Fruit fly (Drosophila melanogaster) whole organism, embryonic: ENCODE measurements around the gene CG45218.
A peak's percentile ranks its signal among the peaks of the same experiment; 100 is the strongest.

Source experiments
- Atf6 ChIP-seq: fragments of 200-800 bp; sonication (Bioruptor generic); IDR thresholded peaks from 2 replicates; pipeline ENCODE4 v1.3.6; 2022; ENCODE audit warnings: missing biosample characterization, missing genetic modification characterization
- CG10543 ChIP-seq: fragments of 200-800 bp; sonication (Bioruptor generic); optimal IDR thresholded peaks from 3 replicates; lab custom pipeline; 2017; ENCODE audit warnings: missing biosample characterization, mild to moderate bottlenecking, missing genetic modification characterization, moderate library complexity
- CG11456 ChIP-seq: fragments of 200-800 bp; sonication (Bioruptor generic); IDR thresholded peaks from 3 replicates; pipeline ENCODE4 v1.3.6; 2022; ENCODE audit warnings: missing biosample characterization, missing genetic modification characterization
- CG12659 ChIP-seq: fragments of 200-800 bp; sonication (Bioruptor generic); optimal IDR thresholded peaks from 3 replicates; lab custom pipeline; 2017; ENCODE audit warnings: mild to moderate bottlenecking, missing biosample characterization, missing genetic modification reagents, missing genetic modification characterization
- CG13624 ChIP-seq: fragments of 200-800 bp; sonication (Bioruptor generic); optimal IDR thresholded peaks from 2 replicates; lab custom pipeline; 2016; ENCODE audit warnings: missing biosample characterization, missing genetic modification characterization
- CG15514 ChIP-seq: fragments of 200-800 bp; sonication (Bioruptor generic); optimal IDR thresholded peaks from 3 replicates; lab custom pipeline; 2017; ENCODE audit warnings: missing biosample characterization, missing genetic modification characterization, mild to moderate bottlenecking, moderate library complexity, missing genetic modification reagents
- CG1603 ChIP-seq: fragments of 200-800 bp; sonication (Bioruptor generic); optimal IDR thresholded peaks from 2 replicates; lab custom pipeline; 2019; ENCODE audit warnings: missing biosample characterization, mild to moderate bottlenecking, missing genetic modification characterization, moderate library complexity
- CG1792 ChIP-seq: fragments of 200-800 bp; sonication (Bioruptor generic); optimal IDR thresholded peaks from 2 replicates; lab custom pipeline; 2016; ENCODE audit warnings: missing biosample characterization, missing genetic modification characterization
- CG18011 ChIP-seq: fragments of 200-800 bp; sonication (Bioruptor generic); optimal IDR thresholded peaks from 2 replicates; lab custom pipeline; 2017; ENCODE audit warnings: missing biosample characterization, missing genetic modification characterization, mild to moderate bottlenecking, moderate library complexity, missing genotype
- CG2116 ChIP-seq: fragments of 200-800 bp; sonication (Bioruptor generic); optimal IDR thresholded peaks from 3 replicates; lab custom pipeline; 2018; ENCODE audit warnings: missing biosample characterization, mild to moderate bottlenecking, missing genetic modification characterization
- CG2120 ChIP-seq: fragments of 200-800 bp; sonication (Bioruptor generic); optimal IDR thresholded peaks from 3 replicates; lab custom pipeline; 2016; ENCODE audit warnings: missing biosample characterization, missing genetic modification characterization
- CG2712 ChIP-seq: fragments of 200-800 bp; optimal IDR thresholded peaks from 3 replicates; lab custom pipeline; 2019; ENCODE audit warnings: missing biosample characterization, mild to moderate bottlenecking, missing genetic modification characterization, moderate library complexity
- CG3065 ChIP-seq: fragments of 200-800 bp; sonication (Bioruptor generic); optimal IDR thresholded peaks from 2 replicates; lab custom pipeline; 2016; ENCODE audit warnings: missing biosample characterization, missing genetic modification characterization
- CG33213 ChIP-seq: fragments of 200-800 bp; sonication (Bioruptor generic); optimal IDR thresholded peaks from 3 replicates; lab custom pipeline; 2016; ENCODE audit warnings: missing biosample characterization, missing genetic modification characterization
- CG34376 ChIP-seq: fragments of 200-800 bp; sonication (Bioruptor generic); optimal IDR thresholded peaks from 2 replicates; lab custom pipeline; 2018; ENCODE audit warnings: missing biosample characterization, mild to moderate bottlenecking, missing genetic modification characterization
- CG4282 ChIP-seq: fragments of 200-800 bp; sonication (Bioruptor generic); optimal IDR thresholded peaks from 2 replicates; lab custom pipeline; 2016; ENCODE audit warnings: missing biosample characterization, missing genetic modification characterization
- CG7745 ChIP-seq: fragments of 200-800 bp; sonication (Bioruptor generic); optimal IDR thresholded peaks from 2 replicates; lab custom pipeline; 2018; ENCODE audit warnings: missing biosample characterization, mild to moderate bottlenecking, missing genetic modification characterization, moderate library complexity
- CG7786 ChIP-seq: fragments of 200-800 bp; sonication (Bioruptor generic); optimal IDR thresholded peaks from 2 replicates; lab custom pipeline; 2016; ENCODE audit warnings: missing biosample characterization, missing genetic modification characterization
- CG8290 ChIP-seq, 3 experiments: fragments of 200-800 bp; sonication (Bioruptor generic); optimal IDR thresholded peaks; 2 replicates each; lab custom pipeline; 2016 to 2019; ENCODE audit warnings: missing biosample characterization in 3 of 3, missing genetic modification characterization in 3 of 3, mild to moderate bottlenecking in 2 of 3, moderate library complexity in 1 of 3
- CG8944 ChIP-seq: fragments of 200-800 bp; sonication (Bioruptor generic); optimal IDR thresholded peaks from 3 replicates; lab custom pipeline; 2016; ENCODE audit warnings: missing biosample characterization, missing genetic modification characterization
- CG9609 ChIP-seq: fragments of 200-800 bp; sonication (Bioruptor generic); optimal IDR thresholded peaks from 3 replicates; lab custom pipeline; 2016; ENCODE audit warnings: missing biosample characterization, missing genetic modification characterization
- CoRest ChIP-seq: fragments of 200-800 bp; sonication (Bioruptor generic); optimal IDR thresholded peaks from 3 replicates; lab custom pipeline; 2018; ENCODE audit warnings: missing biosample characterization, mild to moderate bottlenecking, missing genetic modification characterization, moderate library complexity
- D ChIP-seq, 2 experiments: fragments of 200-800 bp in 1 of 2; fragments of >200 bp in 1 of 2; sonication (Bioruptor generic) in 1 of 2; optimal IDR thresholded peaks; 2 replicates in 1 of 2; 3 replicates in 1 of 2; lab custom pipeline; 2017; ENCODE audit warnings: mild to moderate bottlenecking in 1 of 2, missing biosample characterization in 1 of 2, missing genetic modification characterization in 1 of 2, missing genetic modification reagents in 1 of 2
- Dbx ChIP-seq: fragments of 200-800 bp; sonication (Bioruptor generic); IDR thresholded peaks from 3 replicates; pipeline ENCODE4 v1.3.6; 2022; ENCODE audit warnings: missing biosample characterization, missing genetic modification characterization
- Dp ChIP-seq: fragments of 200-800 bp; sonication (Bioruptor generic); optimal IDR thresholded peaks from 2 replicates; lab custom pipeline; 2018; ENCODE audit warnings: missing biosample characterization, mild to moderate bottlenecking, missing genetic modification characterization, moderate library complexity
- E2f1 ChIP-seq: fragments of 200-800 bp; sonication (Bioruptor generic); IDR thresholded peaks from 2 replicates; pipeline ENCODE4 v1.3.6; 2022; ENCODE audit warnings: missing biosample characterization, missing genetic modification characterization
- HHEX ChIP-seq: fragments of 200-800 bp; sonication (Bioruptor generic); optimal IDR thresholded peaks from 3 replicates; lab custom pipeline; 2017; ENCODE audit warnings: missing biosample characterization, mild to moderate bottlenecking, missing genetic modification characterization, missing genetic modification reagents
- Hand ChIP-seq: fragments of 200-800 bp; sonication (Bioruptor generic); optimal IDR thresholded peaks from 2 replicates; lab custom pipeline; 2017; ENCODE audit warnings: mild to moderate bottlenecking, missing biosample characterization, missing genetic modification reagents, missing genetic modification characterization
- Hr78 ChIP-seq, 2 experiments: fragments of 200-800 bp in 1 of 2; fragments of >200 bp in 1 of 2; sonication (Bioruptor generic) in 1 of 2; optimal IDR thresholded peaks; 2 replicates each; lab custom pipeline; 2017 to 2019; ENCODE audit warnings: missing biosample characterization in 2 of 2, missing genetic modification characterization in 2 of 2, mild to moderate bottlenecking in 1 of 2, moderate library complexity in 1 of 2
- Lhr ChIP-seq: fragments of 200-800 bp; sonication (Bioruptor generic); optimal IDR thresholded peaks from 3 replicates; lab custom pipeline; 2017; ENCODE audit warnings: mild to moderate bottlenecking, missing biosample characterization, missing genetic modification reagents, missing genetic modification characterization
- Med ChIP-seq: fragments of 200-800 bp; sonication (Bioruptor generic); peaks from one replicate; lab custom pipeline; 2016; ENCODE audit warnings: missing biosample characterization, missing genetic modification characterization, mild to moderate bottlenecking, inconsistent platforms, moderate library complexity
- NK7.1 ChIP-seq: fragments of 200-800 bp; sonication (Bioruptor generic); optimal IDR thresholded peaks from 3 replicates; lab custom pipeline; 2016; ENCODE audit warnings: missing biosample characterization, missing genetic modification characterization
- Sry-δ ChIP-seq: fragments of 200-800 bp; sonication (Bioruptor generic); optimal IDR thresholded peaks from 2 replicates; lab custom pipeline; 2016; ENCODE audit warnings: missing biosample characterization, missing genetic modification characterization
- eve ChIP-seq, 2 experiments: fragments of >200 bp; optimal IDR thresholded peaks; 2 replicates each; lab custom pipeline; 2017; ENCODE audit warnings: missing biosample characterization in 2 of 2, missing genetic modification characterization in 2 of 2
- exex ChIP-seq: fragments of 200-800 bp; sonication (Bioruptor generic); optimal IDR thresholded peaks from 4 replicates; lab custom pipeline; 2018; ENCODE audit warnings: missing biosample characterization, mild to moderate bottlenecking, missing genetic modification characterization, moderate library complexity
- gfzf ChIP-seq: fragments of 200-800 bp; sonication (Bioruptor generic); optimal IDR thresholded peaks from 2 replicates; lab custom pipeline; 2016; ENCODE audit warnings: missing biosample characterization, mild to moderate bottlenecking, missing genetic modification characterization, moderate library complexity
- hbn ChIP-seq: fragments of 200-800 bp; sonication (Bioruptor generic); IDR thresholded peaks from 2 replicates; pipeline ENCODE4 v1.3.6; 2022; ENCODE audit warnings: missing biosample characterization, missing genetic modification characterization; ENCODE audit not compliant: partially characterized antibody
- mam ChIP-seq: fragments of 200-800 bp; sonication (Bioruptor generic); optimal IDR thresholded peaks from 3 replicates; lab custom pipeline; 2016; ENCODE audit warnings: missing biosample characterization, missing genetic modification characterization
- mirr ChIP-seq: fragments of 200-800 bp; sonication (Bioruptor generic); optimal IDR thresholded peaks from 3 replicates; lab custom pipeline; 2018; ENCODE audit warnings: missing biosample characterization, mild to moderate bottlenecking, missing genetic modification characterization
- nmo ChIP-seq: fragments of 200-800 bp; sonication (Bioruptor generic); optimal IDR thresholded peaks from 2 replicates; lab custom pipeline; 2018; ENCODE audit warnings: missing biosample characterization, mild to moderate bottlenecking, missing genetic modification characterization, moderate library complexity
- p53 ChIP-seq: fragments of 200-800 bp; sonication (Bioruptor generic); optimal IDR thresholded peaks from 2 replicates; lab custom pipeline; 2016; ENCODE audit warnings: missing biosample characterization, missing genetic modification characterization
- pfk ChIP-seq: fragments of 200-800 bp; sonication (Bioruptor generic); optimal IDR thresholded peaks from 2 replicates; lab custom pipeline; 2018; ENCODE audit warnings: missing biosample characterization, mild to moderate bottlenecking, missing genetic modification characterization, moderate library complexity
- phol ChIP-seq: fragments of 200-800 bp; sonication (Bioruptor generic); optimal IDR thresholded peaks from 3 replicates; lab custom pipeline; 2018; ENCODE audit warnings: missing biosample characterization, mild to moderate bottlenecking, missing genetic modification characterization, moderate library complexity
- pnt ChIP-seq: fragments of 200-800 bp; sonication (Bioruptor generic); optimal IDR thresholded peaks from 3 replicates; lab custom pipeline; 2016; ENCODE audit warnings: missing biosample characterization, missing genetic modification characterization
- pzg ChIP-seq: fragments of 200-800 bp; sonication (Bioruptor generic); optimal IDR thresholded peaks from 3 replicates; lab custom pipeline; 2018; ENCODE audit warnings: missing biosample characterization, mild to moderate bottlenecking, missing genetic modification characterization, moderate library complexity
- sens ChIP-seq: fragments of 200-800 bp; sonication (Bioruptor generic); peaks from one replicate; lab custom pipeline; 2016; ENCODE audit warnings: missing biosample characterization, missing genetic modification characterization
- stwl ChIP-seq: fragments of 200-800 bp; sonication (Bioruptor generic); optimal IDR thresholded peaks from 3 replicates; lab custom pipeline; 2018; ENCODE audit warnings: missing biosample characterization, mild to moderate bottlenecking, missing genetic modification characterization, moderate library complexity
- zf30C ChIP-seq: fragments of 200-800 bp; sonication (Bioruptor generic); optimal IDR thresholded peaks from 3 replicates; lab custom pipeline; 2018; ENCODE audit warnings: missing biosample characterization, mild to moderate bottlenecking, missing genetic modification characterization

Gene CG45218

DNA sequence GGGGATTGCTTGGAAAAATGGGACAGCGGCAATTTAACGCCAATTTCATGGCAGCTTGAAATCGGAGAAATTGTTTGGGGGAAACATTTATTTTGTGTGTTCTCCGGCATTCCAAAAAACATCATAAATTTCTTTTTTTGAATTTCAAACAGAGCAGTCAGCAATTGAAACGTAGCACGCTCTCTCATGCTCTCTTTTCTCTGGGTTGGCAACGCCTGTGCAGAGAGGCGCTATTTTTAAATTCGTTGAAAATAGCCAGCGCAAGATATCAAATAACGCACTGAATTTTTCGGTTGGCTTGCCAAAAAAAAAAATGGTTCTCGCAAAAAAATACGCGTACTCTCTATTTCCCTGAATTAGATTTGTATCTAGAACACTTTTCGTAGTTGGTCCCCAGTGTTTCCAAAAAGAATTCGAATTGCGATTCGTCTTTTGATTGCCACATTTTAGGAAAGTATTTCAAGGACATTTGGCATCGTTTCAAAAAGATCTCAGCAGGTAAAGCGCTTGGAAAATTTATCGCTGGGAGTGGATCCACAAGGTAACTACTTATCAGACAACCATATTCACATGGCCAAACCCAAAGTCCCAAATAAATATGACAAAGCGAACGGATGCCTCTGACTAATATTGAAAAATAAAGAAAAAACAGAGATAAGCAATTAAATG lies 4.4 kb downstream of the CG45218 start:
- TF ChIP-seq CG2712 (tag; lab: Kevin White, UChicago) (peak; percentile 21), p53 (GFP tag; lab: Kevin White, UChicago) (peak; percentile 13), Hand (peak; percentile 25), CG15514 (GFP tag; lab: Kevin White, UChicago) (peak; percentile 43), CoRest (tag; lab: Kevin White, UChicago) (peak; percentile 15), E2f1 (GFP tag; lab: Robert Waterston, UW) (no peak), CG4282 (GFP tag; lab: Kevin White, UChicago) (peak; percentile 47), phol (peak; percentile 32), CG11456 (GFP tag; lab: Robert Waterston, UW) (no peak), gfzf (peak; percentile 53), eve (GFP tag; optimal IDR thresholded peaks at IDR 0.05; lab: Kevin White, UChicago) (peak in 1 of 2 experiments; percentile 64), CG3065 (GFP tag; lab: Kevin White, UChicago) (no peak), mam (GFP tag; lab: Kevin White, UChicago) (no peak), exex (tag; lab: Kevin White, UChicago) (peak; percentile 45), CG18011 (GFP tag; lab: Kevin White, UChicago) (peak; percentile 98), CG1792 (GFP tag; lab: Kevin White, UChicago) (peak; percentile 8), CG7745 (no peak), CG7786 (peak; percentile 12), Med (peak; percentile 70), pnt (GFP tag; lab: Kevin White, UChicago) (no peak), Hr78 (GFP tag; optimal IDR thresholded peaks at IDR 0.05; lab: Kevin White, UChicago) (no peak), CG2116 (GFP tag; lab: Kevin White, UChicago) (peak; percentile 12), Atf6 (GFP tag; lab: Robert Waterston, UW) (no peak), CG12659 (GFP tag; lab: Kevin White, UChicago) (peak; percentile 22), HHEX (GFP tag; lab: Kevin White, UChicago) (no peak), CG10543 (GFP tag; lab: Kevin White, UChicago) (peak; percentile 16), Dbx (GFP tag; lab: Robert Waterston, UW) (no peak), hbn (no peak), sens (peak; percentile 61), pzg (peak; percentile 64), Lhr (GFP tag; lab: Kevin White, UChicago) (peak; percentile 41), Sry-δ (GFP tag; lab: Kevin White, UChicago) (peak; percentile 25), zf30C (peak; percentile 24), pfk (GFP tag; lab: Kevin White, UChicago) (peak; percentile 6), stwl (tag; lab: Kevin White, UChicago) (peak; percentile 84), CG34376 (GFP tag; lab: Kevin White, UChicago) (peak; percentile 78), CG13624 (peak; percentile 3), NK7.1 (no peak), CG33213 (peak; percentile 30), CG1603 (tag; lab: Kevin White, UChicago) (peak; percentile 88), D (optimal IDR thresholded peaks at IDR 0.05; lab: Kevin White, UChicago) (no peak), D (GFP tag; optimal IDR thresholded peaks at IDR 0.05; lab: Kevin White, UChicago) (no peak), CG9609 (peak; percentile 32), mirr (no peak), CG2120 (GFP tag; lab: Kevin White, UChicago) (peak; percentile 9), nmo (GFP tag; lab: Kevin White, UChicago) (peak; percentile 21), CG8944 (GFP tag; lab: Kevin White, UChicago) (peak; percentile 3), CG8290 (GFP tag; optimal IDR thresholded peaks at IDR 0.05; lab: Kevin White, UChicago) (no peak), CG8290 (tag; optimal IDR thresholded peaks at IDR 0.05; lab: Kevin White, UChicago) (peak in 1 of 2 experiments; percentile 29), Dp (GFP tag; lab: Kevin White, UChicago) (peak; percentile 96)
